Fruit fly (Drosophila melanogaster) whole organism, wandering third instar larva: ENCODE measurements around the gene CG6836.

Source experiments
- CG32264 ChIP-seq: fragments of 200-800 bp; sonication (Bioruptor generic); optimal IDR thresholded peaks from 2 replicates; lab custom pipeline; 2016; ENCODE audit warnings: missing biosample characterization, missing genetic modification characterization
- CG9705 ChIP-seq: fragments of 200-800 bp; sonication (Bioruptor generic); optimal IDR thresholded peaks from 2 replicates; lab custom pipeline; 2018; ENCODE audit warnings: missing biosample characterization, mild to moderate bottlenecking, missing genetic modification characterization
- CrebA ChIP-seq: fragments of 200-800 bp; sonication (Bioruptor generic); optimal IDR thresholded peaks from 2 replicates; lab custom pipeline; 2016; ENCODE audit warnings: missing biosample characterization, mild to moderate bottlenecking, missing genetic modification characterization, borderline replicate concordance
- Dfd ChIP-seq: fragments of >200 bp; optimal IDR thresholded peaks from 2 replicates; lab custom pipeline; 2017; ENCODE audit warnings: missing biosample characterization, missing genetic modification characterization
- Dif ChIP-seq: fragments of 200-275, 200-300 bp; sonication (Bioruptor generic); optimal IDR thresholded peaks from 2 replicates; lab custom pipeline; 2018; ENCODE audit warnings: missing biosample characterization, missing genetic modification characterization; ENCODE audit not compliant: partially characterized antibody
- HLH106 ChIP-seq: fragments of 200-800 bp; optimal IDR thresholded peaks from 3 replicates; lab custom pipeline; 2019; ENCODE audit warnings: missing biosample characterization, mild to moderate bottlenecking, missing genetic modification characterization, moderate library complexity
- Hnf4 ChIP-seq: fragments of 200-800 bp; sonication (Bioruptor generic); optimal IDR thresholded peaks from 2 replicates; lab custom pipeline; 2016; ENCODE audit warnings: missing biosample characterization, mild to moderate bottlenecking, missing genetic modification characterization
- Hr83 ChIP-seq: fragments of 200-300 bp; sonication (Bioruptor generic); optimal IDR thresholded peaks from 2 replicates; lab custom pipeline; 2016; ENCODE audit warnings: missing biosample characterization, mild to moderate bottlenecking, missing genetic modification characterization, moderate library complexity; ENCODE audit not compliant: poor library complexity, severe bottlenecking
- Jra ChIP-seq: sonication (Bioruptor generic); optimal IDR thresholded peaks from 2 replicates; lab custom pipeline; 2016; ENCODE audit warnings: missing biosample characterization, missing genetic modification characterization
- Myc ChIP-seq: fragments of >200 bp; optimal IDR thresholded peaks from 2 replicates; lab custom pipeline; 2017
- OdsH ChIP-seq: fragments of 200-800 bp; sonication (Bioruptor generic); optimal IDR thresholded peaks from 2 replicates; lab custom pipeline; 2016; ENCODE audit warnings: missing biosample characterization, mild to moderate bottlenecking, missing genetic modification characterization
- Rel ChIP-seq, 2 experiments: fragments of 200-800 bp; sonication (Bioruptor generic) in 1 of 2; optimal IDR thresholded peaks; 2 replicates in 1 of 2; 3 replicates in 1 of 2; lab custom pipeline; 2016 to 2019; ENCODE audit warnings: mild to moderate bottlenecking in 2 of 2, missing biosample characterization in 2 of 2, missing genetic modification characterization in 2 of 2, moderate library complexity in 1 of 2
- Sp1 ChIP-seq: fragments of 200-800 bp; sonication (Bioruptor generic); optimal IDR thresholded peaks from 3 replicates; lab custom pipeline; 2019; ENCODE audit warnings: missing biosample characterization, mild to moderate bottlenecking, missing genetic modification characterization, moderate library complexity
- br ChIP-seq: fragments of 200-800 bp; sonication (Bioruptor generic); optimal IDR thresholded peaks from 2 replicates; lab custom pipeline; 2016; ENCODE audit warnings: missing biosample characterization, missing genetic modification characterization
- brk ChIP-seq: fragments of 200-800 bp; sonication (Bioruptor generic); optimal IDR thresholded peaks from 2 replicates; lab custom pipeline; 2016; ENCODE audit warnings: missing biosample characterization, mild to moderate bottlenecking, missing genetic modification characterization
- dl ChIP-seq, 2 experiments: fragments of 175-275, 200-275 bp in 1 of 2; fragments of 200-275 bp in 1 of 2; sonication (Bioruptor generic); optimal IDR thresholded peaks; lab custom pipeline; 2018; ENCODE audit warnings: mild to moderate bottlenecking in 2 of 2, missing biosample characterization in 2 of 2, missing genetic modification characterization in 2 of 2, moderate library complexity in 2 of 2; ENCODE audit not compliant: partially characterized antibody in 2 of 2, insufficient read depth in 1 of 2
- dmrt93B ChIP-seq: fragments of 200-800 bp; sonication (Bioruptor generic); optimal IDR thresholded peaks from 2 replicates; lab custom pipeline; 2018; ENCODE audit warnings: missing biosample characterization, mild to moderate bottlenecking, missing genetic modification characterization
- dsf ChIP-seq: sonication (Bioruptor generic); optimal IDR thresholded peaks from 2 replicates; lab custom pipeline; 2016; ENCODE audit warnings: missing biosample characterization, missing genetic modification characterization, borderline replicate concordance
- ey ChIP-seq: fragments of 200-800 bp; sonication (Bioruptor generic); optimal IDR thresholded peaks from 2 replicates; lab custom pipeline; 2016; ENCODE audit warnings: missing biosample characterization, missing genetic modification characterization
- foxo ChIP-seq, 2 experiments: fragments of 200-800 bp; sonication (Bioruptor generic); optimal IDR thresholded peaks; 2 replicates in 1 of 2; 3 replicates in 1 of 2; lab custom pipeline; 2016 to 2017; ENCODE audit warnings: missing biosample characterization in 2 of 2, missing genetic modification characterization in 2 of 2
- fru ChIP-seq: fragments of 200-800 bp; sonication (Bioruptor generic); optimal IDR thresholded peaks from 3 replicates; lab custom pipeline; 2016; ENCODE audit warnings: missing biosample characterization, mild to moderate bottlenecking, missing genetic modification characterization
- h ChIP-seq: fragments of 200-800 bp; sonication (Bioruptor generic); optimal IDR thresholded peaks from 3 replicates; lab custom pipeline; 2016; ENCODE audit warnings: missing biosample characterization, mild to moderate bottlenecking, missing genetic modification characterization
- lola ChIP-seq: fragments of >200 bp; optimal IDR thresholded peaks from 2 replicates; lab custom pipeline; 2017; ENCODE audit warnings: missing biosample characterization, missing genetic modification characterization
- pan ChIP-seq: fragments of >200 bp; optimal IDR thresholded peaks from 2 replicates; lab custom pipeline; 2017
- psq ChIP-seq: fragments of 200-800 bp; sonication (Bioruptor generic); optimal IDR thresholded peaks from 3 replicates; lab custom pipeline; 2017; ENCODE audit warnings: missing biosample characterization, mild to moderate bottlenecking, missing genetic modification characterization, moderate library complexity
- rgr ChIP-seq: fragments of 200-800 bp; sonication (Bioruptor generic); optimal IDR thresholded peaks from 3 replicates; lab custom pipeline; 2016; ENCODE audit warnings: missing biosample characterization, mild to moderate bottlenecking, missing genetic modification characterization
- sage ChIP-seq: fragments of 200-800 bp; sonication (Bioruptor generic); optimal IDR thresholded peaks from 2 replicates; lab custom pipeline; 2016; ENCODE audit warnings: missing biosample characterization, mild to moderate bottlenecking, missing genetic modification characterization
- sv ChIP-seq: fragments of 200-800 bp; sonication (Bioruptor generic); optimal IDR thresholded peaks from 3 replicates; lab custom pipeline; 2016; ENCODE audit warnings: missing biosample characterization, missing genetic modification characterization
- woc ChIP-seq: sonication (Bioruptor generic); optimal IDR thresholded peaks from 2 replicates; lab custom pipeline; 2016; ENCODE audit warnings: missing biosample characterization, mild to moderate bottlenecking, missing genetic modification characterization

The CG6836 gene

DNA sequence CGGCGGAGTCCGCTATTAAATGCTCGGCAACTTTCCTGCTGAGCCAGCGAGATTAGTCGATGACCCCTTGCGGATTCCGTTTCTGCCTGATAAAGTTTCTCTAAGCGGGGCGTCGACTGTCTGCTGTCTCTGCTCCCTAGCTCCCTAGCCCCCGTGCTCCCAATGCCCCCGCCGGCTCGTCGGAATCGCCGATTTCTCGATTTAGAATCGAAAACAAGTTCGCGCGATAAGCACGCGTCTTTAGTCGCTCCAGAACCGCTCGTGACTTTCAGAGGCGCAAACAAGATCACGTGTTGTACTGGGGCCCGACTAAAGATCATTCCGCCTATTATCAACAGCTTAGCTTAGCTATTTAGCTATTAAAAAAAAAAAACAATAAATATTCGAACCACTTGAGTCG is 42.4 kb downstream of the CG6836 start:
- no peak for TF ChIP-seq fru
- no peak for TF ChIP-seq Jra (GFP tag; lab: Kevin White, UChicago)
- TF ChIP-seq Myc = peak; percentile 63

DNA sequence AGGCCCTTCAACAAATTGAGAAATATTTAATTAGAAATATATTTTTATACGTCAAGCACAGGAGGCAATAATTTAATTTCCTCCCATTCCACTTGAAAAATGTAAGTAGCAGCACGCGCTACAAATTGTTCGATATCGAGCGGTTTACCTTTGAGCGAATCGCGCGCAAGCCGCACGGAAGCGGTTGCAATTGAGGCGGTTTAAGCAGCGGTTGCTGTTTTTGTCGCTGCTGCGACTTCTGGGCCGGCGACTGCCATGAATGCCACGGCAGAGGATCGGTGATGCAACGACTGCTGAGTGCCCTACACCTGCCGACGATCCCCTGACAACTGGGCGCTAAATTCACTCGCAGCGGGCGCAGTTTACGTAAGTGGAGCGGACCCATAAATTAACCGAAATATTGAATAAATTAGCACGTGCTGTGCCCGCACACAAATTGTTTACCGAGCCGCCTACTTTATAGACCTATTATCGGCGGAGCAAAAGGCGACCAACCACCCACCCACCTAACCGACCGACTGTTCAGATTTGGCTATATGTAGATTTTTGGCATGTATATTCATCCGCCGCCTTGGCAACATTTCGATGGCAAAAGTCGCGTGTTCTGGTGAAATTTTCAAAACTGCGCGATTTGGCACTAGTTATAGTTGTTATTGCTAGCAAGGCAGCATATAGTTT is 43.3 kb downstream of the CG6836 start:
- peak; percentile 49 for TF ChIP-seq Myc
- no peak for TF ChIP-seq br (GFP tag; lab: Kevin White, UChicago)

DNA sequence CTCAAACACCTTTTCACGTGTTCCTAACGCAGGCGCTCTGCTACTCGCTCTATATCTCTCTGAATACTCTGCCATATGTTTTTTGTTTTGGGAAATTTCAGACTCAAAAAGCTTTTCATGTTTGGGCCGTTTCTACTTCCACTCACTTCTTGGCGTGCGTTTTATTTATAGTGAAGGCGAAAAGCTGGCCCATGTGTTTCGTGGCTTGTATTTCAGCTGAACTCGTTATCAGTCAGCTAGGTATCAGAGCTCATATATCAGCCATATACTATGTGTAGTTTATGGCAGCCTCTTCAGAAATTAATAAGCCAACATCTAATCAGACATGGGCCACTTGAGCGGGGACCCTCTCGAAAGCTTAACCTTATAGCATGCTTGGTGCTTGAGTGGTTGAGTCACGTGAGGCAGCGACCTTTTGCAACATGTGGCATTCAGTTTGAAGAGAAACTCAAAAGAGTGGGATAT is 44.1 kb downstream of the CG6836 start:
- TF ChIP-seq sage (GFP tag; lab: Kevin White, UChicago) (no peak), rgr (peak; percentile 1), Sp1 (GFP tag; lab: Kevin White, UChicago) (peak; percentile 5)

DNA sequence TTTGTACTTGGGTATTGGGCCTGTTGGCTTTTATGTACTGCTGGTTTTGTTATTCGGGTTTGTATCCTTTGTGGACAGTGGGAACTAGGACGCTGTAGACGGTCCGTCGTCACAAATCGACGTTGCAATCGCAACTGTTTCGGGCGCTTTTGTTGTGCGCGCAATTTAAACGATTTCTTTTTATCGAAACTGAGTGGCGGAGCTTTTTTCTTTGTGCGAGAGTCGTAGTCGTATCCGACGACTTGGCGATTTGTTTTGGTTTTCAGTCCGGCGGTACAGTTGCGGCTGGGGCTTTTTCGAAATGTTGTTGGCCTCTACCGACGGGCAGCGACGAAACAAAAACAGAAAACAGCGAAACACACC is 45.2 kb downstream of the CG6836 start:
- TF ChIP-seq Myc = no peak
- no peak for TF ChIP-seq ey (GFP tag; lab: Kevin White, UChicago)
- no peak for TF ChIP-seq Rel (GFP tag; optimal IDR thresholded peaks at IDR 0.05; lab: Kevin White, UChicago)
- peak; percentile 88 for TF ChIP-seq Rel (tag; optimal IDR thresholded peaks at IDR 0.05; lab: Kevin White, UChicago)
- TF ChIP-seq Hr83 (GFP tag; lab: Kevin White, UChicago) = peak; percentile 15
- peak; percentile 70 for TF ChIP-seq CrebA (GFP tag; lab: Kevin White, UChicago)

DNA sequence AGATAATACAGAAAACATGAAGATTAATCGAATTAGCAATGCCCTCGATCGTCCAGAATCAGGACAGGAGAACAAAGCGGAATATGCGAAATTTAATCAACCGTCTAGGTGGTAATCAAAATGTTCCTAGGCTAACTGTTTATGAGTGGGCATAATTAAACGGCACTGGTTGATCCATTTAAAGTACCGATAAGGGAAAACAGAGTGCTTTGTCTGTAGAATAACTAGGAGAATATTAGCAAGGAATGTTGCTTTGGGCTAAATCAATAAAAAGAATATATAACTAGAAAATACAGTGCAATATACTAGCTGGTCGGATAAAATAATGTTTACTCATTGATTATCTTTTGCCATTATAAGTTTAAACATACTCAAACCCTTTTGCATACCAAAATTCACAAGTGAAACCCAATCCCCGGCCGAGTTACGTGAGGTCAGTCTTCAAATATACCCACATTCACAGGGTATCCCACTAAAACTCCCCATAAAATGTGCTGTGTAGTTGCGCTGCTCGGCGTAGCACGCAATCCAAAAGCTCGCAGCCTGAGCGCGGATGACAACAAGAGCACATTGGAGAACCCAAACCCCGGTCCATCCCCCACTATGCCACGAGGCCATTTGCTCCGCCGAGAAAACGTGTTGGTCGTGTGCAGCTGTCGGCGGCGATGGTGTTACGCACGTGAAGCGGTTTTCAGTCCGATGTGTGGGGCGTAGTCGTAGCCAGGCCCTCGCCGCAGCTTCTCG is 45.8 kb downstream of the CG6836 start:
- TF ChIP-seq dmrt93B (GFP tag; lab: Kevin White, UChicago) (peak; percentile 50), brk (GFP tag; lab: Kevin White, UChicago) (peak; percentile 61), foxo (GFP tag; optimal IDR thresholded peaks at IDR 0.05; lab: Kevin White, UChicago) (peak in 1 of 2 experiments; percentile 73), Sp1 (GFP tag; lab: Kevin White, UChicago) (peak; percentile 43), pan (peak; percentile 77), br (GFP tag; lab: Kevin White, UChicago) (peak; percentile 87), ey (GFP tag; lab: Kevin White, UChicago) (peak; percentile 76), CG32264 (GFP tag; lab: Kevin White, UChicago) (no peak), Dfd (GFP tag; lab: Kevin White, UChicago) (no peak), HLH106 (tag; lab: Kevin White, UChicago) (peak; percentile 32), woc (GFP tag; lab: Kevin White, UChicago) (peak; percentile 84), CrebA (GFP tag; lab: Kevin White, UChicago) (peak; percentile 93), psq (GFP tag; lab: Kevin White, UChicago) (peak; percentile 93), Hnf4 (peak; percentile 44), CG9705 (no peak), fru (peak; percentile 41), dsf (GFP tag; lab: Kevin White, UChicago) (no peak), lola (GFP tag; lab: Kevin White, UChicago) (no peak), rgr (peak; percentile 46), sv (GFP tag; lab: Kevin White, UChicago) (peak; percentile 60), Rel (GFP tag; optimal IDR thresholded peaks at IDR 0.05; lab: Kevin White, UChicago) (peak; percentile 45), Rel (tag; optimal IDR thresholded peaks at IDR 0.05; lab: Kevin White, UChicago) (peak; percentile 81), Dif (GFP tag; lab: Kevin White, UChicago) (peak; percentile 40), Myc (no peak), dl (GFP tag; optimal IDR thresholded peaks at IDR 0.05; lab: Kevin White, UChicago; ENCODE audit: insufficient read depth in 1 of 2, partially characterized antibody in 2 of 2) (peak in 1 of 2 experiments; percentile 64), h (GFP tag; lab: Kevin White, UChicago) (peak; percentile 59), OdsH (GFP tag; lab: Kevin White, UChicago) (peak; percentile 70)
